Fruit fly (Drosophila melanogaster) whole organism, embryonic: ENCODE data around the gene Mvl.

Source experiments
- CG10321 ChIP-seq: fragments of 200-800 bp; sonication (Bioruptor generic); IDR thresholded peaks from 2 replicates; pipeline ENCODE4 v1.3.6; 2022; ENCODE audit warnings: missing biosample characterization, missing genetic modification characterization
- CG13287 ChIP-seq: fragments of 200-800 bp; sonication (Bioruptor generic); IDR thresholded peaks from 2 replicates; pipeline ENCODE4 v1.3.6; 2022; ENCODE audit warnings: missing biosample characterization, missing genetic modification characterization; ENCODE audit not compliant: partially characterized antibody
- CG3726 ChIP-seq: fragments of 200-800 bp; sonication (Bioruptor generic); IDR thresholded peaks from 3 replicates; pipeline ENCODE4, ENCODE4 v1.3.6; 2022; ENCODE audit warnings: missing biosample characterization, missing genetic modification characterization
- CkIIα-i1 ChIP-seq: fragments of 200-800 bp; sonication (Bioruptor generic); IDR thresholded peaks from 2 replicates; pipeline ENCODE4 v1.3.6; 2022; ENCODE audit warnings: missing biosample characterization, missing genetic modification characterization
- ERR ChIP-seq: fragments of 200-800 bp; sonication (Bioruptor generic); optimal IDR thresholded peaks from 2 replicates; lab custom pipeline; 2016; ENCODE audit warnings: missing biosample characterization, missing genetic modification characterization
- Ets97D ChIP-seq: fragments of 200-800 bp; sonication (Bioruptor generic); optimal IDR thresholded peaks from 3 replicates; lab custom pipeline; 2016; ENCODE audit warnings: missing biosample characterization, missing genetic modification characterization
- Opbp ChIP-seq: fragments of 200-800 bp; sonication (Bioruptor generic); IDR thresholded peaks from 3 replicates; pipeline ENCODE4 v1.3.6; 2022; ENCODE audit warnings: missing biosample characterization, missing genetic modification characterization; ENCODE audit not compliant: partially characterized antibody
- ato ChIP-seq: fragments of 200-800 bp; sonication (Bioruptor generic); IDR thresholded peaks from 2 replicates; pipeline ENCODE4 v1.3.6; 2022; ENCODE audit warnings: missing biosample characterization, missing genetic modification characterization; ENCODE audit not compliant: partially characterized antibody
- fd96Cb ChIP-seq: fragments of 200-800 bp; sonication (Bioruptor generic); optimal IDR thresholded peaks from 2 replicates; lab custom pipeline; 2018; ENCODE audit warnings: missing biosample characterization, mild to moderate bottlenecking, missing genetic modification characterization, moderate library complexity
- ham ChIP-seq: fragments of 200-800 bp; sonication (Bioruptor generic); IDR thresholded peaks from 2 replicates; pipeline ENCODE4 v1.3.6; 2022; ENCODE audit warnings: missing biosample characterization, missing genetic modification characterization
- nom ChIP-seq: fragments of 200-800 bp; sonication (Bioruptor generic); optimal IDR thresholded peaks from 2 replicates; lab custom pipeline; 2017; ENCODE audit warnings: missing biosample characterization, missing genetic modification characterization, mild to moderate bottlenecking, moderate library complexity, missing genetic modification reagents
- trem ChIP-seq: fragments of 200-800 bp; optimal IDR thresholded peaks from 3 replicates; lab custom pipeline; 2019; ENCODE audit warnings: missing biosample characterization, mild to moderate bottlenecking, missing genetic modification characterization, moderate library complexity

DNA sequence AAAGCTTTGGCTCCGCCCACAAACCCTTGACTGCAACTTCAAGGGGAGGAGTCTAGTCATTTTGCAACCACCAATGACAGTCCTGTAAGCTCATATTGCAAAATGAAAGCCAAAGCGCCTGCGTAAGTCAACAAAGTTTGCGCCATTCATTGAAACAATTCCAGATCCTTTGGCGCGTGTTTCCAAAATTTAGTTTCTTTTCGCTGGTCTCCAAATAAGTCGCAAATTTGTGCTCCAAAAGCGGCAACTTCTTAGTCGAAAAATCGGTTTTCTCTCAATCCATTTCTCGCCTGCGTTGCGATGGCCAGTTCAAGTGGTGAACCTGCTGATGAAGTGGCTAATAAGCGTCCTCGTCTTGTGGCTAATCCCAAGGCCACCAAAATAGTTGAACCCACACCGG is 13.1 kb upstream of the Mvl start, which contains the start of gene dmrt93B:
- TF ChIP-seq fd96Cb (tag; lab: Kevin White, UChicago), result no peak
- no peak for TF ChIP-seq CG13287 (GFP tag; lab: Robert Waterston, UW)
- no peak for TF ChIP-seq ham
- no peak for TF ChIP-seq trem (tag; lab: Kevin White, UChicago)
- TF ChIP-seq Opbp (GFP tag; lab: Robert Waterston, UW), result no peak
- no peak for TF ChIP-seq CG3726 (GFP tag; lab: Robert Waterston, UW)
- no peak for TF ChIP-seq CkIIα-i1
- TF ChIP-seq Ets97D (GFP tag; lab: Kevin White, UChicago), result no peak
- TF ChIP-seq ato (GFP tag; lab: Robert Waterston, UW), result no peak
- TF ChIP-seq CG10321, result no peak
- TF ChIP-seq ERR, result no peak
- TF ChIP-seq nom (GFP tag; lab: Kevin White, UChicago), result no peak
